Worm (Caenorhabditis elegans) whole organism, early embryonic: Measurements from ENCODE around the gene cysl-3.

Experiments
- B0310.2 ChIP-seq: sonication (generic microtip); optimal IDR thresholded peaks from 2 replicates; lab custom pipeline; 2016; ENCODE audit warnings: mild to moderate bottlenecking, missing genetic modification characterization, missing compliant biosample characterization
- F13C5.2 ChIP-seq: sonication (generic microtip); optimal IDR thresholded peaks from 2 replicates; lab custom pipeline; 2017; ENCODE audit warnings: mild to moderate bottlenecking, missing genetic modification characterization, inconsistent platforms, missing compliant biosample characterization
- aly-1 ChIP-seq: sonication (generic microtip); optimal IDR thresholded peaks from 2 replicates; lab custom pipeline; 2016; ENCODE audit warnings: missing genetic modification characterization, missing compliant biosample characterization
- ama-1 ChIP-seq: fragments of 150-350 bp; optimal IDR thresholded peaks from 2 replicates; lab custom pipeline; 2014
- ceh-13 ChIP-seq: fragments of 200-800 bp; sonication (Bioruptor generic); optimal IDR thresholded peaks from 2 replicates; lab custom pipeline; 2018; ENCODE audit warnings: mild to moderate bottlenecking, missing genetic modification characterization, missing compliant biosample characterization
- ceh-36 ChIP-seq: sonication (generic microtip); optimal IDR thresholded peaks from 2 replicates; lab custom pipeline; 2016; ENCODE audit warnings: missing genetic modification characterization, inconsistent platforms, missing compliant biosample characterization
- flt-1 ChIP-seq: fragments of 200-800 bp; sonication (Bioruptor generic); IDR thresholded peaks from 2 replicates; pipeline ENCODE4 v1.3.6; 2022; ENCODE audit warnings: missing genetic modification characterization, missing compliant biosample characterization
- hmbx-1 ChIP-seq: sonication (generic microtip); optimal IDR thresholded peaks from 2 replicates; lab custom pipeline; 2016; ENCODE audit warnings: mild to moderate bottlenecking, missing genetic modification characterization, missing compliant biosample characterization
- pes-1 ChIP-seq: fragments of 200-800 bp; sonication (Bioruptor generic); IDR thresholded peaks from 2 replicates; pipeline ENCODE4 v1.3.6; 2022; ENCODE audit warnings: missing genetic modification reagents, missing genetic modification characterization, missing compliant biosample characterization
- sea-1 ChIP-seq: fragments of 200-800 bp; sonication (Bioruptor generic); conservative IDR thresholded peaks from 2 replicates; pipeline ENCODE4 v1.3.6; 2022; ENCODE audit warnings: missing genetic modification characterization, missing compliant biosample characterization
- tbx-11 ChIP-seq: fragments of 200-800 bp; sonication (Bioruptor generic); IDR thresholded peaks from 2 replicates; pipeline ENCODE4 v1.3.6; 2022; ENCODE audit warnings: missing genetic modification characterization, missing compliant biosample characterization
- tbx-37 ChIP-seq: fragments of 200-800 bp; sonication (Bioruptor generic); conservative IDR thresholded peaks from 2 replicates; pipeline ENCODE4 v1.3.6; 2022; ENCODE audit warnings: missing genetic modification reagents, missing genetic modification characterization, missing compliant biosample characterization
- tra-4 ChIP-seq: sonication (generic microtip); optimal IDR thresholded peaks from 2 replicates; lab custom pipeline; 2017; ENCODE audit warnings: missing genetic modification characterization, missing compliant biosample characterization

- no peak for TF ChIP-seq tra-4
- no peak for TF ChIP-seq pes-1 (GFP tag; lab: Robert Waterston, UW)
- no peak for TF ChIP-seq ceh-13 (GFP tag; lab: Kevin White, UChicago)
- no peak for TF ChIP-seq flt-1 (GFP tag; lab: Robert Waterston, UW)
- no peak for TF ChIP-seq sea-1
- TF ChIP-seq F13C5.2 (tag; lab: Kevin White, UChicago) = no peak
- no peak for TF ChIP-seq ama-1 (lab: Kevin White, UChicago)
- TF ChIP-seq tbx-11 (GFP tag; lab: Robert Waterston, UW) = no peak
- TF ChIP-seq tbx-37 (GFP tag; lab: Robert Waterston, UW) = no peak
- no peak for TF ChIP-seq B0310.2 (tag; lab: Kevin White, UChicago)
- TF ChIP-seq ceh-36 (tag; lab: Kevin White, UChicago) = no peak
- TF ChIP-seq hmbx-1 (tag; lab: Kevin White, UChicago) = no peak
- no peak for TF ChIP-seq aly-1
Observed at ce11 chrV:3771437-3772256, 4.3 kb downstream of the cysl-3 start, which contains the start of the genes R08E5.1 and rips-1.
